Fruit fly (Drosophila melanogaster) whole organism, prepupa: ENCODE data around the gene Fad2.

Experiments
- CG11294 ChIP-seq: fragments of 200-800 bp; sonication (Bioruptor generic); IDR thresholded peaks from 2 replicates; pipeline ENCODE4 v1.3.6; 2022; ENCODE audit warnings: missing biosample characterization, missing genetic modification characterization
- CG11762 ChIP-seq: fragments of 200-800 bp; sonication (Bioruptor generic); optimal IDR thresholded peaks from 3 replicates; lab custom pipeline; 2016; ENCODE audit warnings: missing biosample characterization, missing genetic modification characterization; ENCODE audit not compliant: insufficient read depth
- CG11902 ChIP-seq: fragments of 200-800 bp; sonication (Bioruptor generic); optimal IDR thresholded peaks from 3 replicates; lab custom pipeline; 2016; ENCODE audit warnings: missing biosample characterization, missing genetic modification characterization
- CG15336 ChIP-seq: fragments of 200-800 bp; sonication (Bioruptor generic); IDR thresholded peaks from 2 replicates; pipeline ENCODE4 v1.3.6; 2022; ENCODE audit warnings: missing biosample characterization, missing genetic modification characterization
- CG1621 ChIP-seq: fragments of 200-800 bp; sonication (Bioruptor generic); optimal IDR thresholded peaks from 3 replicates; lab custom pipeline; 2018; ENCODE audit warnings: missing biosample characterization, mild to moderate bottlenecking, missing genetic modification characterization
- CG3032 ChIP-seq: fragments of 200-800 bp; optimal IDR thresholded peaks from 2 replicates; lab custom pipeline; 2019; ENCODE audit warnings: missing biosample characterization, mild to moderate bottlenecking, missing genetic modification characterization, moderate library complexity
- CG32006 ChIP-seq: fragments of 200-800 bp; sonication (Bioruptor generic); optimal IDR thresholded peaks from 3 replicates; lab custom pipeline; 2017; ENCODE audit warnings: missing biosample characterization, mild to moderate bottlenecking, missing genetic modification characterization
- CG4318 ChIP-seq: fragments of 200-800 bp; sonication (Bioruptor generic); optimal IDR thresholded peaks from 3 replicates; lab custom pipeline; 2017; ENCODE audit warnings: missing biosample characterization, mild to moderate bottlenecking, missing genetic modification characterization
- CG6163 ChIP-seq: fragments of 200-800 bp; sonication (Bioruptor generic); IDR thresholded peaks from 3 replicates; pipeline ENCODE4 v1.3.6; 2022; ENCODE audit warnings: missing biosample characterization, missing genetic modification characterization
- CG6276 ChIP-seq: fragments of 200-800 bp; sonication (Bioruptor generic); optimal IDR thresholded peaks from 2 replicates; lab custom pipeline; 2017; ENCODE audit warnings: missing biosample characterization, mild to moderate bottlenecking, missing genetic modification characterization
- CG6808 ChIP-seq: fragments of 200-800 bp; sonication (Bioruptor generic); optimal IDR thresholded peaks from 3 replicates; lab custom pipeline; 2017; ENCODE audit warnings: missing biosample characterization, missing genetic modification characterization, mild to moderate bottlenecking, moderate library complexity, missing genetic modification reagents
- CG8119 ChIP-seq: fragments of 200-800 bp; sonication (Bioruptor generic); IDR thresholded peaks from 3 replicates; pipeline ENCODE4 v1.3.6; 2022; ENCODE audit warnings: missing biosample characterization, missing genetic modification characterization
- CG8319 ChIP-seq: fragments of 200-800 bp; sonication (Bioruptor generic); optimal IDR thresholded peaks from 3 replicates; lab custom pipeline; 2016; ENCODE audit warnings: missing biosample characterization, missing genetic modification characterization
- CG8632 ChIP-seq: fragments of 200-800 bp; sonication (Bioruptor generic); optimal IDR thresholded peaks from 3 replicates; lab custom pipeline; 2016; ENCODE audit warnings: missing biosample characterization, missing genetic modification characterization
- Eip75B ChIP-seq: fragments of 200-800 bp; sonication (Bioruptor generic); optimal IDR thresholded peaks from 3 replicates; lab custom pipeline; 2016; ENCODE audit warnings: missing biosample characterization, missing genetic modification characterization
- Eip78C ChIP-seq: fragments of 200-800 bp; sonication (Bioruptor generic); peaks from one replicate; lab custom pipeline; 2016; ENCODE audit warnings: missing biosample characterization, missing genetic modification characterization
- Eip93F ChIP-seq: fragments of 200-800 bp; sonication (Bioruptor generic); optimal IDR thresholded peaks from 2 replicates; lab custom pipeline; 2016; ENCODE audit warnings: missing biosample characterization, mild to moderate bottlenecking, missing genetic modification characterization
- Ets96B ChIP-seq: fragments of 200-800 bp; optimal IDR thresholded peaks from 2 replicates; lab custom pipeline; 2019; ENCODE audit warnings: missing biosample characterization, mild to moderate bottlenecking, missing genetic modification characterization, moderate library complexity
- Hr4 ChIP-seq: fragments of 200-800 bp; sonication (Bioruptor generic); optimal IDR thresholded peaks from 3 replicates; lab custom pipeline; 2016; ENCODE audit warnings: missing biosample characterization, missing genetic modification characterization
- Met ChIP-seq: fragments of 200-800 bp; sonication (Bioruptor generic); optimal IDR thresholded peaks from 3 replicates; lab custom pipeline; 2016; ENCODE audit warnings: missing biosample characterization, missing genetic modification characterization
- OdsH ChIP-seq: fragments of 200-800 bp; sonication (Bioruptor generic); optimal IDR thresholded peaks from 3 replicates; lab custom pipeline; 2016; ENCODE audit warnings: missing biosample characterization, missing genetic modification characterization
- Smox ChIP-seq: fragments of 200-800 bp; sonication (Bioruptor generic); optimal IDR thresholded peaks from 3 replicates; lab custom pipeline; 2016; ENCODE audit warnings: missing biosample characterization, missing genetic modification characterization
- Sox102F ChIP-seq: fragments of 200-800 bp; sonication (Bioruptor generic); optimal IDR thresholded peaks from 2 replicates; lab custom pipeline; 2016; ENCODE audit warnings: missing biosample characterization, mild to moderate bottlenecking, missing genetic modification characterization
- Sox15 ChIP-seq: fragments of 200-800 bp; sonication (Bioruptor generic); optimal IDR thresholded peaks from 3 replicates; lab custom pipeline; 2016; ENCODE audit warnings: missing biosample characterization, missing genetic modification characterization
- cyc ChIP-seq: fragments of 200-800 bp; sonication (Bioruptor generic); optimal IDR thresholded peaks from 3 replicates; lab custom pipeline; 2016; ENCODE audit warnings: missing biosample characterization, missing genetic modification characterization
- lz ChIP-seq: fragments of 200-800 bp; sonication (Bioruptor generic); optimal IDR thresholded peaks from 3 replicates; lab custom pipeline; 2016; ENCODE audit warnings: missing biosample characterization, missing genetic modification characterization
- pdm3 ChIP-seq: fragments of 200-800 bp; sonication (Bioruptor generic); optimal IDR thresholded peaks from 3 replicates; lab custom pipeline; 2016; ENCODE audit warnings: missing biosample characterization, missing genetic modification characterization
- salr ChIP-seq, 2 experiments: fragments of 200-800 bp; sonication (Bioruptor generic); optimal IDR thresholded peaks; 3 replicates each; lab custom pipeline; 2016 to 2018; ENCODE audit warnings: missing biosample characterization in 2 of 2, missing genetic modification characterization in 2 of 2, mild to moderate bottlenecking in 1 of 2
- ss ChIP-seq, 2 experiments: fragments of 200-800 bp; sonication (Bioruptor generic); optimal IDR thresholded peaks; 2 replicates in 1 of 2; 3 replicates in 1 of 2; lab custom pipeline; 2017 to 2018; ENCODE audit warnings: mild to moderate bottlenecking in 2 of 2, missing biosample characterization in 2 of 2, missing genetic modification characterization in 2 of 2, moderate library complexity in 1 of 2
- svp ChIP-seq: fragments of 200-800 bp; sonication (Bioruptor generic); peaks from one replicate; lab custom pipeline; 2016; ENCODE audit warnings: missing biosample characterization, missing genetic modification characterization
- topi ChIP-seq: fragments of 200-800 bp; sonication (Bioruptor generic); optimal IDR thresholded peaks from 3 replicates; lab custom pipeline; 2016; ENCODE audit warnings: missing biosample characterization, missing genetic modification characterization

Fad2 gene

dm6 chr3L:10989873-10990272 is 33.5 kb upstream of the Fad2 start (continued):
- TF ChIP-seq CG8319 (GFP tag; lab: Kevin White, UChicago) (no peak), CG6276 (peak; percentile 25), CG32006 (GFP tag; lab: Kevin White, UChicago) (peak; percentile 3), CG3032 (tag; lab: Kevin White, UChicago) (no peak), Hr4 (no peak), Sox102F (no peak), CG4318 (GFP tag; lab: Kevin White, UChicago) (no peak), Eip75B (no peak), CG6163 (no peak), CG11762 (GFP tag; lab: Kevin White, UChicago) (no peak), CG8119 (GFP tag; lab: Robert Waterston, UW) (peak; percentile 66; the same call in 2 of the 3 replicates)

DNA sequence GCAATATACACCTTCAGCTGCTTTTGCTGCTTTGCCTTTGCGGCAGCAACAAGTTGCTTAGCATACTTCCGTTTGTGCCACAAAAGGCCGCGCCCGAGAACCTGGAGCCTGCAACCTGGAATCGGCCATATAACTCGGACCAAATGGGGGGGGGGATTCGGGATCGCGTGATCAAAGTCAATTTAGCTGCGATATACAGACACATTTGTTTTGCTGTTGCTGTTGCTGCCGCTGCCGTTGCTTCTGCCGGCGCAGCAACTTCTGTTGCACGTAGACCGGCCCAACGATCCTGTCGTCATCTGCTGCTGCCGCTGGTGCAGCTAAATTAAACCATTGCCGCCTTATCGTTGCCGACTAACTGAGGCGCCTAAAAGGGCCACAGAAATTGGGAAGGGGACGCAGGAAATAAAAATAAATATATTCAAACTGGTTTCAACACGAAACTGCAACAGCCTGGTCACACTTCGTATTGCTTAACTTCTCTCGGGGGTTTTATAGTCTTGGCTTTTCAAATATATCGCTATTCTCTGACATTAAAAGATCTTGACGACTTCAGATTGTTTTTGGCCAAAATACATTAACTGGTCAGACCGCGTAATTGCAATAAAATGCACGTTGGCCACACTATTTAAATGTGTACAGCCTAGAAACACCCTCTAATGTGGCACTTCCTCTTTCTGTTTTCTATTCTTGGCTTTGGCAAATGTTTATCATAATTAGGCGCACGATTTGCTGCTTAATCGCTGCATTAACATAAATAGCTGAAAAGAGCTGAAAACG is 31.9 kb upstream of the Fad2 start:
- no peak for TF ChIP-seq OdsH (GFP tag; lab: Kevin White, UChicago)
- TF ChIP-seq CG32006 (GFP tag; lab: Kevin White, UChicago) = no peak
- no peak for TF ChIP-seq CG6808 (GFP tag; lab: Kevin White, UChicago)
- TF ChIP-seq svp (GFP tag; lab: Kevin White, UChicago) = peak; percentile 36
- no peak for TF ChIP-seq CG3032 (tag; lab: Kevin White, UChicago)
- TF ChIP-seq Met = no peak
- TF ChIP-seq CG11902 = no peak
- TF ChIP-seq Eip78C (GFP tag; lab: Kevin White, UChicago) = peak; percentile 33
- peak; percentile 14 to 99 for TF ChIP-seq ss (GFP tag; optimal IDR thresholded peaks at IDR 0.05; lab: Kevin White, UChicago)
- TF ChIP-seq Ets96B = no peak
- TF ChIP-seq CG1621 (tag; lab: Kevin White, UChicago) = no peak
- TF ChIP-seq, all 60 proteins: peak for 3

- TF ChIP-seq OdsH (GFP tag; lab: Kevin White, UChicago) (no peak), Sox102F (no peak), Smox (GFP tag; lab: Kevin White, UChicago) (no peak), Met (no peak), pdm3 (GFP tag; lab: Kevin White, UChicago) (no peak), lz (GFP tag; lab: Kevin White, UChicago) (no peak), Hr4 (no peak), salr (GFP tag; optimal IDR thresholded peaks at IDR 0.05; lab: Kevin White, UChicago) (no peak), CG11294 (GFP tag; lab: Robert Waterston, UW) (0 out of 2 replicates have a peak, but pooled peaks have one; percentile 6), Eip93F (GFP tag; lab: Kevin White, UChicago) (no peak), CG8319 (GFP tag; lab: Kevin White, UChicago) (no peak), CG8632 (GFP tag; lab: Kevin White, UChicago) (no peak), svp (GFP tag; lab: Kevin White, UChicago) (peak; percentile 97), CG15336 (GFP tag; lab: Robert Waterston, UW) (no peak), CG8119 (GFP tag; lab: Robert Waterston, UW) (no peak), topi (no peak), cyc (GFP tag; lab: Kevin White, UChicago) (no peak), Sox15 (GFP tag; lab: Kevin White, UChicago) (no peak)
Measured at dm6 chr3L:10997240-10997830, 26.0 kb upstream of the Fad2 start.

dm6 chr3L:10999558-10999957 is 23.8 kb upstream of the Fad2 start:
- TF ChIP-seq OdsH (GFP tag; lab: Kevin White, UChicago) = no peak

dm6 chr3L:11001719-11002118 is 21.6 kb upstream of the Fad2 start:
- TF ChIP-seq CG6163 = no peak
